Worm (Caenorhabditis elegans): ENCODE data around the gene F09E5.7.
"Not testable (repeated sequence)": the region's sequence is repeated elsewhere in the genome, so short reads cannot be mapped to it uniquely, and the experiment has no call there.

- peak; percentile 57; the same call in 1 of the 2 replicates for TF ChIP-seq attf-6 (GFP tag; IDR thresholded peaks at IDR 0.05)
- not testable (repeated sequence) for TF ChIP-seq pha-4 (tag; optimal IDR thresholded peaks at IDR 0.05); T26A5.8 (tag; optimal IDR thresholded peaks at IDR 0.05); ama-1 (optimal IDR thresholded peaks at IDR 0.05); ama-1 (GFP tag; optimal IDR thresholded peaks at IDR 0.05); unc-62 (GFP tag; optimal IDR thresholded peaks at IDR 0.05)
- TF ChIP-seq lin-40 (tag; optimal IDR thresholded peaks at IDR 0.05), result peak; percentile 37
- peak; percentile 70 for TF ChIP-seq F33H1.4 (GFP tag; IDR thresholded peaks at IDR 0.05)
- TF ChIP-seq nfyb-1 (GFP tag; IDR thresholded peaks at IDR 0.05), result peak; percentile 95
- peak; percentile 87 for TF ChIP-seq ceh-91 (GFP tag; IDR thresholded peaks at IDR 0.05)
- peak; percentile 74 for TF ChIP-seq attf-3 (GFP tag; conservative IDR thresholded peaks at IDR 0.05)
Measured at ce11 chrII:5346350-5346749, 5.5 kb upstream of the F09E5.7 start.
